Worm (Caenorhabditis elegans): Measurements from ENCODE around the gene F44A6.4.

F44A6.4 gene

ce11 chrX:10216857-10217256, 1.6 kb upstream of the F44A6.4 start:
- TF ChIP-seq nhr-25 (tag; optimal IDR thresholded peaks at IDR 0.05) = peak; percentile 20
- no peak for TF ChIP-seq jun-1 (tag; optimal IDR thresholded peaks at IDR 0.05)
- no peak for TF ChIP-seq hmg-11 (tag; optimal IDR thresholded peaks at IDR 0.05)
- TF ChIP-seq nhr-43 (tag; optimal IDR thresholded peaks at IDR 0.05; ENCODE audit: poor library complexity, severe bottlenecking) = peak; percentile 34
- no peak for TF ChIP-seq sea-2 (GFP tag; optimal IDR thresholded peaks at IDR 0.05)
- no peak for TF ChIP-seq unc-39 (tag; optimal IDR thresholded peaks at IDR 0.05)

DNA sequence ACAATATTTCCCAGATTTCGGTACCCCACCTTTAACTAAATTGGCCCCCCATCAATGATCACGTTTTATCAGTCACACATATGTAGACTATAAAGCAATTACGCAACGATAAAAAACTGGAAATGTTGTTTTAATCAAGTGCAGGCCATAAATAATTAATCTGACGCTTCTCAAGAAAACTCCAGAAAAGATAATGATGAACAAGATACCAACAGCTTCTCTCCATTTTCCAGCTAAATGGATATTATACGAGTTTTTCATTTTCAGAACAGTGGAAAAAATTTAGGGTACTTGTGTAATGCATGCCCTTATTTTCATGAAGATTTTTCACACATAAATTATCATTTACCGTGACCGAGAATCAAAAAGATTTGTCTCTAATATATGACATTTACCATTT, 1.0 kb upstream of the F44A6.4 start:
- TF ChIP-seq mml-1 (tag; optimal IDR thresholded peaks at IDR 0.05) (no peak), egl-27 (tag; optimal IDR thresholded peaks at IDR 0.05) (no peak), ceh-82 (tag; optimal IDR thresholded peaks at IDR 0.05) (no peak), nhr-28 (tag; optimal IDR thresholded peaks at IDR 0.05) (peak; percentile 52), pqm-1 (tag; optimal IDR thresholded peaks at IDR 0.05) (peak; percentile 51), elt-2 (tag; optimal IDR thresholded peaks at IDR 0.05) (peak; percentile 78), nhr-43 (tag; optimal IDR thresholded peaks at IDR 0.05; ENCODE audit: poor library complexity, severe bottlenecking) (peak; percentile 80), lin-15B (tag; optimal IDR thresholded peaks at IDR 0.05) (no peak)

ce11 chrX:10212469-10212868, 2.8 kb downstream of the F44A6.4 start, which contains the start of gene F44A6.3:
TSS of gene F44A6.3 (plus strand) at chrX:10212769.
- no peak for TF ChIP-seq ceh-16 (tag; optimal IDR thresholded peaks at IDR 0.05)

ce11 chrX:10208481-10208880, 6.8 kb downstream of the F44A6.4 start:
- no peak for TF ChIP-seq fos-1 (tag; optimal IDR thresholded peaks at IDR 0.05)
- TF ChIP-seq skn-1 (tag; optimal IDR thresholded peaks at IDR 0.05) = no peak

DNA sequence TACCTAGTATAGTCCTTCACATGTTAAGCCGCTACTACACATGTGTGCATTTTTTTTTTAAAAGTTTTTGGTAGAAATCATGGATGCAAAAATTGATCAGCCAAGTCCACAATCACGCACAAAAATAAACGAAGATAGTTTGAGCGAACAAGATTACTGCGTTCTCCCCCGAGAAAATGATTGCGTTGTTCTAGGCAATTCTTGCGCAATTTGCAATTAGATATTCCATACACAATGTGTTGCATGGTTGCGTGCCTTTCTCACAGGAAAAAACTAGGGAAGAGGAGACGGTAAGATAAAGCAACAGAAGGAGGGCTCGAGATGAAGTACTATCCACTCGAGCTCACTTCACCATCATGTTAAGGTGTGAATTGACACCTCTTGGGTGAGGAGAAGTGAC, 9.3 kb downstream of the F44A6.4 start:
- no peak for TF ChIP-seq R02D3.7 (tag; optimal IDR thresholded peaks at IDR 0.05)
- no peak for TF ChIP-seq elt-3 (tag; optimal IDR thresholded peaks at IDR 0.05)
- no peak for TF ChIP-seq ZK546.5 (tag; optimal IDR thresholded peaks at IDR 0.05)
- no peak for TF ChIP-seq tbx-2 (tag; optimal IDR thresholded peaks at IDR 0.05)
- no peak for TF ChIP-seq pha-4 (tag; optimal IDR thresholded peaks at IDR 0.05)
- TF ChIP-seq nhr-23 (tag; optimal IDR thresholded peaks at IDR 0.05) = no peak
- TF ChIP-seq snpc-4 (tag; optimal IDR thresholded peaks at IDR 0.05) = no peak
- no peak for TF ChIP-seq eor-1 (tag; optimal IDR thresholded peaks at IDR 0.05)
- no peak for TF ChIP-seq nhr-28 (tag; optimal IDR thresholded peaks at IDR 0.05)
- no peak for TF ChIP-seq egl-5 (tag; optimal IDR thresholded peaks at IDR 0.05)
- no peak for TF ChIP-seq lsy-12 (tag; optimal IDR thresholded peaks at IDR 0.05)

ce11 chrX:10205321-10205720, 10.0 kb downstream of the F44A6.4 start, which contains the start of gene sex-1:
TSS of gene sex-1 (minus strand) at chrX:10205421.
- TF ChIP-seq skn-1 (tag; optimal IDR thresholded peaks at IDR 0.05) = no peak

ce11 chrX:10204313-10205063, 10.8 kb downstream of the F44A6.4 start:
- TF ChIP-seq ceh-28 (tag; optimal IDR thresholded peaks at IDR 0.05) (no peak), egl-5 (tag; optimal IDR thresholded peaks at IDR 0.05) (peak; percentile 7)

ce11 chrX:10203501-10203900, 11.8 kb downstream of the F44A6.4 start:
- no peak for TF ChIP-seq pqm-1 (tag; optimal IDR thresholded peaks at IDR 0.05)
- no peak for TF ChIP-seq nhr-67 (tag; optimal IDR thresholded peaks at IDR 0.05)
- TF ChIP-seq eor-1 (tag; optimal IDR thresholded peaks at IDR 0.05) = no peak
- no peak for TF ChIP-seq lin-15B (tag; optimal IDR thresholded peaks at IDR 0.05)
- TF ChIP-seq snpc-4 (tag; optimal IDR thresholded peaks at IDR 0.05) = no peak
- TF ChIP-seq nhr-237 (tag; optimal IDR thresholded peaks at IDR 0.05) = no peak
- TF ChIP-seq nhr-77 (tag; optimal IDR thresholded peaks at IDR 0.05) = no peak
- TF ChIP-seq ama-1 (optimal IDR thresholded peaks at IDR 0.05) = no peak
